Worm (Caenorhabditis elegans) whole organism, L4/young adult: ENCODE measurements around the gene srx-43.

Source experiments
- dao-5 ChIP-seq: sonication (generic microtip); optimal IDR thresholded peaks from 2 replicates; lab custom pipeline; 2016; ENCODE audit warnings: missing genotype, missing genetic modification characterization, moderate library complexity, missing compliant biosample characterization
- him-1 ChIP-seq: sonication (generic microtip); optimal IDR thresholded peaks from 2 replicates; lab custom pipeline; 2016; ENCODE audit warnings: missing genotype, missing genetic modification reagents, missing genetic modification characterization, missing compliant biosample characterization

- TF ChIP-seq him-1 (tag; lab: Kevin White, UChicago) (no peak), dao-5 (tag; lab: Kevin White, UChicago) (no peak)
Observed at ce11 chrV:16043686-16044085, 25.9 kb downstream of the srx-43 start.
